Worm (Caenorhabditis elegans): ENCODE measurements around the gene gst-19.

Gene gst-19

ce11 chrII:13664993-13665680 lies 38.2 kb upstream of the gst-19 start (continued):
- no peak for TF ChIP-seq fkh-10 (GFP tag; optimal IDR thresholded peaks at IDR 0.05)
- no peak for TF ChIP-seq nhr-102 (tag; optimal IDR thresholded peaks at IDR 0.05)
- TF ChIP-seq D1046.2 (GFP tag; IDR thresholded peaks at IDR 0.05), result no peak
- no peak for TF ChIP-seq lin-15B (tag; optimal IDR thresholded peaks at IDR 0.05)
- no peak for TF ChIP-seq zag-1 (tag; optimal IDR thresholded peaks at IDR 0.05)
- no peak for TF ChIP-seq T26A8.4 (GFP tag; IDR thresholded peaks at IDR 0.05)
- peak; percentile 8 for TF ChIP-seq mep-1 (tag; optimal IDR thresholded peaks at IDR 0.05)
- peak in 1 of 2 experiments; percentile 78 for TF ChIP-seq lsy-2 (tag; optimal IDR thresholded peaks at IDR 0.05)
- TF ChIP-seq egl-43 (GFP tag; IDR thresholded peaks at IDR 0.05), result no peak
- peak; percentile 81 for TF ChIP-seq hlh-11 (tag; optimal IDR thresholded peaks at IDR 0.05)

ce11 chrII:13664416-13664815 lies 37.5 kb upstream of the gst-19 start:
- peak; percentile 15 for TF ChIP-seq ztf-7 (tag; optimal IDR thresholded peaks at IDR 0.05)
- TF ChIP-seq pqm-1 (tag; optimal IDR thresholded peaks at IDR 0.05), result no peak
- TF ChIP-seq ceh-44 (GFP tag; IDR thresholded peaks at IDR 0.05), result no peak
- TF ChIP-seq nhr-28 (tag; optimal IDR thresholded peaks at IDR 0.05), result peak; percentile 74
- TF ChIP-seq daf-19 (GFP tag; conservative IDR thresholded peaks at IDR 0.05), result no peak
- no peak for TF ChIP-seq F49E8.2 (tag; optimal IDR thresholded peaks at IDR 0.05; ENCODE audit: borderline replicate concordance)
- TF ChIP-seq zip-2 (tag; optimal IDR thresholded peaks at IDR 0.05), result no peak
- no peak for TF ChIP-seq cey-2 (tag; optimal IDR thresholded peaks at IDR 0.05; ENCODE audit: borderline replicate concordance, insufficient read depth)
- no peak for TF ChIP-seq R02D3.7 (tag; optimal IDR thresholded peaks at IDR 0.05)
- no peak for TF ChIP-seq aly-2 (tag; optimal IDR thresholded peaks at IDR 0.05)
- no peak for TF ChIP-seq ama-1 (optimal IDR thresholded peaks at IDR 0.05)
- no peak for TF ChIP-seq lim-7 (GFP tag; IDR thresholded peaks at IDR 0.05)
- no peak for TF ChIP-seq mxl-2 (GFP tag; conservative IDR thresholded peaks at IDR 0.05)
- TF ChIP-seq attf-4 (tag; optimal IDR thresholded peaks at IDR 0.05), result no peak
- no peak for TF ChIP-seq Y5F2A.4 (GFP tag; optimal IDR thresholded peaks at IDR 0.05)
- TF ChIP-seq egl-43 (GFP tag; IDR thresholded peaks at IDR 0.05), result no peak
- no peak for TF ChIP-seq T26A8.4 (GFP tag; IDR thresholded peaks at IDR 0.05)
- no peak for TF ChIP-seq nhr-111 (GFP tag; optimal IDR thresholded peaks at IDR 0.05)
- TF ChIP-seq nhr-76 (tag; optimal IDR thresholded peaks at IDR 0.05), result no peak
- TF ChIP-seq php-3 (GFP tag; IDR thresholded peaks at IDR 0.05), result 0 out of 2 replicates have a peak, but pooled peaks have one; percentile 45
- TF ChIP-seq lin-29 (GFP tag; IDR thresholded peaks at IDR 0.05), result no peak
- TF ChIP-seq ceh-28 (tag; optimal IDR thresholded peaks at IDR 0.05), result no peak
- TF ChIP-seq Y48G9A.11 (GFP tag; IDR thresholded peaks at IDR 0.05), result no peak
- no peak for TF ChIP-seq gei-8 (GFP tag; optimal IDR thresholded peaks at IDR 0.05)
- TF ChIP-seq nhr-10 (tag; optimal IDR thresholded peaks at IDR 0.05), result no peak
- no peak for TF ChIP-seq unc-39 (tag; optimal IDR thresholded peaks at IDR 0.05)
- no peak for TF ChIP-seq spr-1 (tag; optimal IDR thresholded peaks at IDR 0.05)
- TF ChIP-seq nhr-237 (tag; optimal IDR thresholded peaks at IDR 0.05), result no peak
- TF ChIP-seq nhr-42 (GFP tag; IDR thresholded peaks at IDR 0.05), result no peak
- TF ChIP-seq nhr-77 (tag; optimal IDR thresholded peaks at IDR 0.05), result peak; percentile 56
- no peak for TF ChIP-seq mep-1 (tag; optimal IDR thresholded peaks at IDR 0.05)
- no peak for TF ChIP-seq tra-1 (GFP tag; IDR thresholded peaks at IDR 0.05)
- no peak for TF ChIP-seq lin-39 (tag; optimal IDR thresholded peaks at IDR 0.05)
- TF ChIP-seq nhr-11 (tag; optimal IDR thresholded peaks at IDR 0.05), result no peak
- no peak for TF ChIP-seq zfp-3 (GFP tag; conservative IDR thresholded peaks at IDR 0.05)
- TF ChIP-seq ZK546.5 (tag; optimal IDR thresholded peaks at IDR 0.05), result no peak
- TF ChIP-seq saeg-2 (GFP tag; IDR thresholded peaks at IDR 0.05), result no peak
- TF ChIP-seq arid-1 (GFP tag; conservative IDR thresholded peaks at IDR 0.05), result no peak
- TF ChIP-seq tag-97 (GFP tag; IDR thresholded peaks at IDR 0.05), result no peak
- TF ChIP-seq nhr-102 (tag; optimal IDR thresholded peaks at IDR 0.05), result no peak
- TF ChIP-seq daf-8 (GFP tag; IDR thresholded peaks at IDR 0.05), result no peak
- TF ChIP-seq spr-3 (GFP tag; optimal IDR thresholded peaks at IDR 0.05), result no peak
- no peak for TF ChIP-seq ceh-20 (GFP tag; IDR thresholded peaks at IDR 0.05)
- peak; percentile 60 for TF ChIP-seq nhr-48 (tag; optimal IDR thresholded peaks at IDR 0.05)
